Fruit fly (Drosophila melanogaster): ENCODE measurements around the gene Ir94a.

DNA sequence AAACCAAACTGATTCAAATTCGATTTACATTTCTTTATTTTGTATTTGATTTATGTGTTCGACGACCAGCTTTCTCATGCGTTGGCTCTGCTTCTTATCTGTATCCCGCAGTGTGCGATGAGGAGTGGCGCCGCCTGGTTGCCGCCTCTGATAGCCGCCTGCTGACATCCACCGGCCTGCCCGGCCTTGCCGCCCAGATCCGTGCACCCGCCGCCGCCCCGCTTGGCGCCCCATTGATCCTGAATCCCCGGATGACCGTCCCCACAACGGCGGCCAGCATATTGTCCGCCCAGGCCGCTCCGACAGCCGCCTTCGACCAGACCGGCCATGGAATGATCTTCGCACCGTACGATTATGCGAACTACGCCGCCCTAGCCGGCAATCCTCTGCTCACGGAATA, 41.6 kb upstream of the Ir94a start:
- no peak for TF ChIP-seq CG1621 (tag; optimal IDR thresholded peaks at IDR 0.05)
- TF ChIP-seq net (GFP tag; optimal IDR thresholded peaks at IDR 0.05), result no peak
